Worm (Caenorhabditis elegans) whole organism, mixed stage, embryonic: ENCODE data around the gene pole-2.

Source experiments
- ceh-83 ChIP-seq: fragments of 200-800 bp; sonication (Bioruptor generic); optimal IDR thresholded peaks from 2 replicates; lab custom pipeline; 2018; ENCODE audit warnings: mild to moderate bottlenecking, missing genetic modification characterization, missing compliant biosample characterization
- ces-1 ChIP-seq: fragments of 150-350 bp; optimal IDR thresholded peaks from 2 replicates; lab custom pipeline; 2014; ENCODE audit warnings: missing biosample characterization, missing genetic modification reagents, missing genetic modification characterization
- elt-3 ChIP-seq: fragments of 150-350 bp; optimal IDR thresholded peaks from 2 replicates; lab custom pipeline; 2014; ENCODE audit warnings: missing biosample characterization, missing genetic modification characterization
- lsy-2 ChIP-seq: fragments of 150-350 bp; optimal IDR thresholded peaks from 2 replicates; lab custom pipeline; 2014; ENCODE audit warnings: missing biosample characterization, missing genetic modification characterization
- unc-62 ChIP-seq: fragments of 150-350 bp; optimal IDR thresholded peaks from 2 replicates; lab custom pipeline; 2014; ENCODE audit warnings: missing biosample characterization, missing genetic modification reagents, missing genetic modification characterization

DNA sequence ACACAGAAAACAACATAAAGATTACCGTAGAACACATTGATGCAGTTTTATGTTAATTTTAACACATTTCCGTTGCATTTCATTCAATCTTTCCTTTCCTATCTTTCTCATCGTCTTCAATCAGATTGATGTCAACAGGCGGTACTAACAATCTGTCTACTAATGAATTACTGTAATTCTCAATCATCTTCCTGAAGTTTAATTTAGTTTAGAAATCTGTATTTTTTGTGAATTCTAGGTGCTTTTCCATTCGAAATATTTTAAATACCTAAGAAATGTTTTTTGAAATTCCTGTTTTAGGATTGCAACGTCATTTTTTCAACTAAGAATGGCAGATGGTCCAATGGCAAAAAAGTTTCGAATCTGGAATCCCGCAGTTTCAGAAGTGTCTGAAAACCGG, 37.3 kb upstream of the pole-2 start, which contains the start of gene F21D5.9:
- TF ChIP-seq ces-1 (GFP tag; lab: Kevin White, UChicago): no peak
- no peak for TF ChIP-seq ceh-83 (GFP tag; lab: Kevin White, UChicago)
- TF ChIP-seq lsy-2 (tag; lab: Kevin White, UChicago): no peak
- TF ChIP-seq elt-3: no peak
- no peak for TF ChIP-seq unc-62 (GFP tag; lab: Kevin White, UChicago)
